Fruit fly (Drosophila melanogaster) whole organism, adult: ENCODE measurements around the gene CG4842.

Experiments used
- CG11617 ChIP-seq: fragments of 200-800 bp; sonication (Bioruptor generic); optimal IDR thresholded peaks from 2 replicates; lab custom pipeline; 2017; ENCODE audit warnings: mild to moderate bottlenecking, missing biosample characterization, missing genetic modification reagents, missing genetic modification characterization
- CG33017 ChIP-seq: fragments of 200-800 bp; sonication (Bioruptor generic); optimal IDR thresholded peaks from 2 replicates; lab custom pipeline; 2018; ENCODE audit warnings: missing biosample characterization, mild to moderate bottlenecking, missing genetic modification characterization, moderate library complexity
- CG5204 ChIP-seq: fragments of 200-800 bp; sonication (Bioruptor generic); optimal IDR thresholded peaks from 2 replicates; lab custom pipeline; 2016; ENCODE audit warnings: missing biosample characterization, missing genetic modification characterization
- CG7101 ChIP-seq: fragments of 200-800 bp; sonication (Bioruptor generic); optimal IDR thresholded peaks from 2 replicates; lab custom pipeline; 2018; ENCODE audit warnings: missing biosample characterization, mild to moderate bottlenecking, missing genetic modification characterization, moderate library complexity
- Crg-1 ChIP-seq: fragments of 200-800 bp; sonication (Bioruptor generic); optimal IDR thresholded peaks from 2 replicates; lab custom pipeline; 2016; ENCODE audit warnings: missing biosample characterization, missing genetic modification characterization
- Hr96 ChIP-seq: fragments of 200-800 bp; sonication (Bioruptor generic); optimal IDR thresholded peaks from 2 replicates; lab custom pipeline; 2016; ENCODE audit warnings: missing biosample characterization, missing genetic modification characterization
- bab1 ChIP-seq: fragments of 200-800 bp; sonication (Bioruptor generic); optimal IDR thresholded peaks from 3 replicates; lab custom pipeline; 2019; ENCODE audit warnings: missing biosample characterization, mild to moderate bottlenecking, missing genetic modification characterization, moderate library complexity
- cic ChIP-seq: fragments of 200-800 bp; sonication (Bioruptor generic); optimal IDR thresholded peaks from 2 replicates; lab custom pipeline; 2017; ENCODE audit warnings: missing biosample characterization, mild to moderate bottlenecking, missing genetic modification characterization, moderate library complexity
- cnc ChIP-seq, 2 experiments: fragments of >200 bp; optimal IDR thresholded peaks; 2 replicates each; lab custom pipeline; 2017
- kay ChIP-seq: fragments of 200-800 bp; sonication (Bioruptor generic); peaks from one replicate; lab custom pipeline; 2016; ENCODE audit warnings: missing biosample characterization, missing genetic modification characterization, borderline replicate concordance
- pad ChIP-seq: fragments of 200-800 bp; sonication (Bioruptor generic); optimal IDR thresholded peaks from 3 replicates; lab custom pipeline; 2017; ENCODE audit warnings: missing biosample characterization, missing genetic modification characterization, mild to moderate bottlenecking, moderate library complexity, missing genetic modification reagents
- toe ChIP-seq: fragments of 200-800 bp; sonication (Bioruptor generic); optimal IDR thresholded peaks from 2 replicates; lab custom pipeline; 2016; ENCODE audit warnings: missing biosample characterization, missing genetic modification characterization

- TF ChIP-seq kay (GFP tag; lab: Kevin White, UChicago) (no peak), CG5204 (no peak), cic (GFP tag; lab: Kevin White, UChicago) (no peak), toe (GFP tag; lab: Kevin White, UChicago) (no peak), Hr96 (no peak), bab1 (GFP tag; lab: Kevin White, UChicago) (no peak), cnc (optimal IDR thresholded peaks at IDR 0.05; lab: Kevin White, UChicago) (no peak), pad (GFP tag; lab: Kevin White, UChicago) (no peak), CG33017 (no peak), CG7101 (tag; lab: Kevin White, UChicago) (no peak), Crg-1 (GFP tag; lab: Kevin White, UChicago) (no peak), CG11617 (no peak)
These were observed 24.7 kb downstream of the CG4842 start for dm6 chr3L:16392874-16393273.
